Fruit fly (Drosophila melanogaster): ENCODE measurements around the gene Fbxl7.

DNA sequence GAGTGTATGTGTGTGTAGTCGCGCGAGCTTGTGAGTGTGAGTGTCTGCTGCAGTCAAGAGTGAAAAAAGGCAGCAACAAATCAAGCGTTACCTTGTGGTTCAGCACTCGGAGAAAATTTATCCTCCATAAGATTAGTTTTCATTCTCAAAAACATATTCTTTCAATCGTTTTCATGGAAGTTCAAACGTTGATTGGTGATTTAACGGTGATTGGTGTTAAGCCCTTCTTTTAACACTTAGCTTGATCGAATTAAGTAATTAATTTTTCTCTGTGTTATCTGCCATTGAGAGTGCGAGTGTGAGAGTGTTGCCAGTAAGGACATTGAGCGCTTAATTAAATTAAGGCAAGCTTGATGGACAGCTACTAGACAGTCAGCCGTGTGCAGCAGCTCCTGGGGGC, 21.0 kb upstream of the Fbxl7 start:
- TF ChIP-seq psq (optimal IDR thresholded peaks at IDR 0.05): no peak
- TF ChIP-seq CG8478 (optimal IDR thresholded peaks at IDR 0.05): no peak
- TF ChIP-seq Dll (optimal IDR thresholded peaks at IDR 0.05): no peak
- no peak for TF ChIP-seq pan (optimal IDR thresholded peaks at IDR 0.05)
- TF ChIP-seq EcR (GFP tag; optimal IDR thresholded peaks at IDR 0.05): no peak
- no peak for TF ChIP-seq usp (GFP tag; optimal IDR thresholded peaks at IDR 0.05)

Measured in whole organism.